Worm (Caenorhabditis elegans) whole organism, L3 larva: ENCODE measurements around the gene zipt-15.

ENCODE experiments used
- R02D3.7 ChIP-seq: fragments of 150-350 bp; optimal IDR thresholded peaks from 2 replicates; lab custom pipeline; 2014; ENCODE audit warnings: missing biosample characterization, missing genetic modification characterization
- ama-1 ChIP-seq: fragments of 150-350 bp; optimal IDR thresholded peaks from 2 replicates; lab custom pipeline; 2018
- egl-27 ChIP-seq: sonication (generic microtip); optimal IDR thresholded peaks from 4 replicates; lab custom pipeline; 2017; ENCODE audit warnings: missing biosample characterization, missing genetic modification reagents, missing genetic modification characterization
- elt-1 ChIP-seq: fragments of 150-350 bp; optimal IDR thresholded peaks from 2 replicates; lab custom pipeline; 2014; ENCODE audit warnings: missing biosample characterization, missing genetic modification characterization
- elt-3 ChIP-seq, 3 experiments: fragments of 150-350 bp in 1 of 3; sonication (generic microtip) in 2 of 3; optimal IDR thresholded peaks; 2 replicates in 2 of 3; 4 replicates in 1 of 3; lab custom pipeline; 2014 to 2017; ENCODE audit warnings: missing biosample characterization in 3 of 3, missing genetic modification characterization in 3 of 3
- fkh-10 ChIP-seq: sonication (generic microtip); optimal IDR thresholded peaks from 2 replicates; lab custom pipeline; 2017; ENCODE audit warnings: missing biosample characterization, missing genetic modification reagents, missing genetic modification characterization
- lin-15B ChIP-seq: fragments of 150-350 bp; optimal IDR thresholded peaks from 2 replicates; lab custom pipeline; 2014; ENCODE audit warnings: missing biosample characterization, missing genetic modification characterization
- mdl-1 ChIP-seq: fragments of 150-350 bp; optimal IDR thresholded peaks from 2 replicates; lab custom pipeline; 2014; ENCODE audit warnings: missing biosample characterization, missing genetic modification characterization
- nhr-28 ChIP-seq: fragments of 150-350 bp; optimal IDR thresholded peaks from 2 replicates; lab custom pipeline; 2014; ENCODE audit warnings: missing biosample characterization, missing genetic modification characterization
- pqm-1 ChIP-seq: fragments of 150-350 bp; optimal IDR thresholded peaks from 2 replicates; lab custom pipeline; 2017; ENCODE audit warnings: missing biosample characterization, missing genetic modification characterization, inconsistent platforms
- tbx-2 ChIP-seq: sonication (generic microtip); optimal IDR thresholded peaks from 2 replicates; lab custom pipeline; 2016; ENCODE audit warnings: mild to moderate bottlenecking, missing genetic modification characterization, missing compliant biosample characterization

DNA sequence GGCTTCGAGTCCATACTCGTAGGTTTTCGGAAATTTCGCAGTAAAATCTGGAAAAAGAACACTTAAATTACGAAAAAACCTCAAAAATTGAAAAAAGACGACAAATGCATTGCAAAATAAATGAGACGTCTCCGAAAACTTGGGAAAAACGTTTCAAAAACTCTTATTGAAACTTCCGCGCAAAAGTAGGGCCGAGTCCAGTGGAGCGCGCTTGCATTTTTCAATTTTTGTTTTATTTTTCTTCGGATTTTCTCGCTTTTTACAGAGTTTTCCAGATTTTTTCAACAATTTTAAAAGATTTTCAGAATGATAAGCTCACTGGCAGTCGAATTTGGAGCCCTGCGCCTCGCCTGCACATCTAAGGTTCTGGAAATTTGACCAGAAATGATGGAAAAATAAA, 51.8 kb downstream of the zipt-15 start, which contains the start of gene mrpl-2:
- TF ChIP-seq elt-3 (tag; optimal IDR thresholded peaks at IDR 0.05; lab: Kevin White, UChicago): no peak
- TF ChIP-seq elt-1 (tag; lab: Kevin White, UChicago): no peak
- no peak for TF ChIP-seq tbx-2 (tag; lab: Kevin White, UChicago)
- no peak for TF ChIP-seq R02D3.7 (tag; lab: Kevin White, UChicago)
- no peak for TF ChIP-seq pqm-1 (tag; lab: Kevin White, UChicago)
- TF ChIP-seq ama-1 (lab: Kevin White, UChicago): no peak
- TF ChIP-seq lin-15B (tag; lab: Kevin White, UChicago): peak; percentile 58
- TF ChIP-seq nhr-28: no peak
- no peak for TF ChIP-seq mdl-1 (tag; lab: Kevin White, UChicago)
- no peak for TF ChIP-seq egl-27 (tag; lab: Kevin White, UChicago)
- TF ChIP-seq fkh-10 (GFP tag; lab: Kevin White, UChicago): no peak
